Worm (Caenorhabditis elegans) whole organism, L4 larva: ENCODE results near the gene Y49A10A.2.

Experiments used
- F26F4.8 ChIP-seq: fragments of 200-800 bp; sonication (Bioruptor generic); conservative IDR thresholded peaks from 2 replicates; pipeline ENCODE4 v1.3.6; 2022; ENCODE audit warnings: missing genetic modification characterization, missing compliant biosample characterization
- T26A8.4 ChIP-seq: fragments of 200-800 bp; sonication (Bioruptor generic); IDR thresholded peaks from 2 replicates; pipeline ENCODE4 v1.3.6; 2022; ENCODE audit warnings: missing genetic modification characterization, missing compliant biosample characterization
- Y5F2A.4 ChIP-seq: fragments of 200-800 bp; sonication (Bioruptor generic); optimal IDR thresholded peaks from 2 replicates; lab custom pipeline; 2018; ENCODE audit warnings: mild to moderate bottlenecking, missing genetic modification characterization, missing compliant biosample characterization
- ZK337.2 ChIP-seq: fragments of 200-800 bp; sonication (Bioruptor generic); IDR thresholded peaks from 2 replicates; pipeline ENCODE4 v1.3.6; 2022; ENCODE audit warnings: missing genetic modification reagents, missing genetic modification characterization, missing compliant biosample characterization
- ZK546.5 ChIP-seq, 2 experiments: sonication (generic microtip); optimal IDR thresholded peaks; 2 replicates each; lab custom pipeline; 2017; ENCODE audit warnings: missing biosample characterization in 2 of 2, missing genetic modification characterization in 2 of 2
- aha-1 ChIP-seq: fragments of 150-350 bp; peaks from one replicate; lab custom pipeline; 2014; ENCODE audit warnings: missing biosample characterization, missing genetic modification characterization
- aly-2 ChIP-seq: sonication (generic microtip); optimal IDR thresholded peaks from 2 replicates; lab custom pipeline; 2018; ENCODE audit warnings: missing biosample characterization, missing genetic modification characterization
- attf-4 ChIP-seq: sonication (generic microtip); optimal IDR thresholded peaks from 3 replicates; lab custom pipeline; 2017; ENCODE audit warnings: missing biosample characterization, missing genetic modification characterization
- ceh-32 ChIP-seq: sonication (generic microtip); optimal IDR thresholded peaks from 2 replicates; lab custom pipeline; 2016; ENCODE audit warnings: mild to moderate bottlenecking, missing genetic modification characterization, missing compliant biosample characterization; ENCODE audit not compliant: poor library complexity
- daf-16 ChIP-seq, 3 experiments: sonication (generic microtip); optimal IDR thresholded peaks; 2 replicates each; lab custom pipeline; 2016 to 2017; ENCODE audit warnings: missing genetic modification characterization in 3 of 3, missing genetic modification reagents in 3 of 3, mild to moderate bottlenecking in 2 of 3, missing compliant biosample characterization in 2 of 3, missing biosample characterization in 1 of 3, moderate library complexity in 1 of 3
- dmd-6 ChIP-seq: fragments of 200-800 bp; sonication (Bioruptor generic); IDR thresholded peaks from 2 replicates; pipeline ENCODE4 v1.3.6; 2022; ENCODE audit warnings: missing genetic modification reagents, missing genetic modification characterization, missing compliant biosample characterization
- dmd-8 ChIP-seq: fragments of 200-800 bp; sonication (Bioruptor generic); IDR thresholded peaks from 2 replicates; pipeline ENCODE4 v1.3.6; 2022; ENCODE audit warnings: missing genetic modification characterization, missing compliant biosample characterization
- dmd-9 ChIP-seq: fragments of 200-800 bp; sonication (Bioruptor generic); IDR thresholded peaks from 2 replicates; pipeline ENCODE4 v1.3.6; 2022; ENCODE audit warnings: missing genetic modification reagents, missing genetic modification characterization, missing compliant biosample characterization
- duxl-1 ChIP-seq: sonication (generic microtip); optimal IDR thresholded peaks from 2 replicates; lab custom pipeline; 2016; ENCODE audit warnings: mild to moderate bottlenecking, missing genetic modification characterization, moderate library complexity, missing compliant biosample characterization; ENCODE audit not compliant: poor library complexity
- egl-27 ChIP-seq: sonication (generic microtip); optimal IDR thresholded peaks from 3 replicates; lab custom pipeline; 2017; ENCODE audit warnings: missing biosample characterization, missing genetic modification reagents, missing genetic modification characterization
- fkh-10 ChIP-seq: fragments of 150-350 bp; optimal IDR thresholded peaks from 2 replicates; lab custom pipeline; 2014; ENCODE audit warnings: missing biosample characterization, missing genetic modification reagents, missing genetic modification characterization
- hif-1 ChIP-seq, 2 experiments: sonication (generic microtip); optimal IDR thresholded peaks; 2 replicates each; lab custom pipeline; 2016 to 2017; ENCODE audit warnings: missing compliant biosample characterization in 2 of 2, missing genetic modification characterization in 2 of 2, missing genetic modification reagents in 2 of 2, missing genotype in 2 of 2, mild to moderate bottlenecking in 1 of 2
- hmg-1.1 ChIP-seq: fragments of 200-800 bp; sonication (Bioruptor generic); IDR thresholded peaks from 2 replicates; pipeline ENCODE4 v1.3.6; 2022; ENCODE audit warnings: missing genetic modification reagents, missing genetic modification characterization, missing compliant biosample characterization
- jun-1 ChIP-seq: fragments of 150-350 bp; optimal IDR thresholded peaks from 2 replicates; lab custom pipeline; 2014; ENCODE audit warnings: missing biosample characterization, missing genetic modification reagents, missing genetic modification characterization
- lin-13 ChIP-seq: fragments of 150-350 bp; optimal IDR thresholded peaks from 2 replicates; lab custom pipeline; 2014; ENCODE audit warnings: missing biosample characterization, missing genetic modification reagents, missing genetic modification characterization
- lin-38 ChIP-seq: fragments of 200-800 bp; sonication (Bioruptor generic); IDR thresholded peaks from 2 replicates; pipeline ENCODE4 v1.3.6; 2022; ENCODE audit warnings: missing genetic modification reagents, missing genetic modification characterization, missing compliant biosample characterization
- lir-3 ChIP-seq: sonication (generic microtip); optimal IDR thresholded peaks from 2 replicates; lab custom pipeline; 2016; ENCODE audit warnings: mild to moderate bottlenecking, missing genetic modification characterization, missing compliant biosample characterization
- lsy-2 ChIP-seq, 2 experiments: fragments of 150-350 bp in 1 of 2; sonication (generic microtip) in 1 of 2; optimal IDR thresholded peaks; 2 replicates each; lab custom pipeline; 2014 to 2017; ENCODE audit warnings: missing biosample characterization in 2 of 2, missing genetic modification characterization in 2 of 2
- madf-9 ChIP-seq: fragments of 200-800 bp; sonication (Bioruptor generic); conservative IDR thresholded peaks from 2 replicates; pipeline ENCODE4 v1.3.6; 2022; ENCODE audit warnings: missing genetic modification reagents, missing genetic modification characterization, missing compliant biosample characterization
- mdt-29 ChIP-seq: fragments of 200-800 bp; sonication (Bioruptor generic); IDR thresholded peaks from 2 replicates; pipeline ENCODE4 v1.3.6; 2022; ENCODE audit warnings: missing genetic modification reagents, missing genetic modification characterization, missing compliant biosample characterization
- mep-1 ChIP-seq: fragments of 150-350 bp; sonication (generic microtip); optimal IDR thresholded peaks from 3 replicates; lab custom pipeline; 2014; ENCODE audit warnings: missing biosample characterization, missing genetic modification characterization
- mes-2 ChIP-seq: sonication (generic microtip); optimal IDR thresholded peaks from 2 replicates; lab custom pipeline; 2016; ENCODE audit warnings: missing genotype, mild to moderate bottlenecking, missing genetic modification characterization, missing compliant biosample characterization; ENCODE audit not compliant: poor library complexity, severe bottlenecking
- nhr-111 ChIP-seq: fragments of 200-800 bp; sonication (Bioruptor generic); optimal IDR thresholded peaks from 2 replicates; lab custom pipeline; 2018; ENCODE audit warnings: mild to moderate bottlenecking, missing genetic modification characterization, missing compliant biosample characterization
- nhr-28 ChIP-seq: fragments of 150-350 bp; optimal IDR thresholded peaks from 2 replicates; lab custom pipeline; 2014; ENCODE audit warnings: missing biosample characterization, missing genetic modification characterization
- nhr-41 ChIP-seq: fragments of 200-800 bp; sonication (Bioruptor generic); IDR thresholded peaks from 2 replicates; pipeline ENCODE4 v1.3.6; 2022; ENCODE audit warnings: missing genetic modification reagents, missing genetic modification characterization, missing compliant biosample characterization
- nhr-42 ChIP-seq: fragments of 200-800 bp; sonication (Bioruptor generic); IDR thresholded peaks from 2 replicates; pipeline ENCODE4 v1.3.6; 2022; ENCODE audit warnings: missing genetic modification characterization, missing compliant biosample characterization
- nhr-6 ChIP-seq: fragments of 150-350 bp; optimal IDR thresholded peaks from 2 replicates; lab custom pipeline; 2014; ENCODE audit warnings: missing biosample characterization, missing genetic modification characterization
- pha-4 ChIP-seq, 2 experiments: fragments of 150-350 bp in 1 of 2; fragments of 200-800 bp in 1 of 2; sonication (Bioruptor generic) in 1 of 2; IDR thresholded peaks in 1 of 2; optimal IDR thresholded peaks in 1 of 2; 2 replicates each; pipeline versions ENCODE4 v1.3.6 to Lab custom; 2014 to 2022; ENCODE audit warnings: missing genetic modification characterization in 2 of 2, missing genetic modification reagents in 2 of 2, missing biosample characterization in 1 of 2, missing compliant biosample characterization in 1 of 2
- rbr-2 ChIP-seq: sonication (generic microtip); optimal IDR thresholded peaks from 2 replicates; lab custom pipeline; 2016; ENCODE audit warnings: missing genotype, missing genetic modification characterization, missing compliant biosample characterization
- saeg-2 ChIP-seq: fragments of 200-800 bp; sonication (Bioruptor generic); IDR thresholded peaks from 2 replicates; pipeline ENCODE4 v1.3.6; 2022; ENCODE audit warnings: missing genetic modification reagents, missing genetic modification characterization, missing compliant biosample characterization
- snpc-4 ChIP-seq: fragments of 150-350 bp; optimal IDR thresholded peaks from 2 replicates; lab custom pipeline; 2014; ENCODE audit warnings: missing biosample characterization, missing genetic modification characterization
- spr-3 ChIP-seq: fragments of 200-800 bp; sonication (Bioruptor generic); optimal IDR thresholded peaks from 2 replicates; lab custom pipeline; 2018; ENCODE audit warnings: mild to moderate bottlenecking, missing genetic modification characterization, missing compliant biosample characterization
- tra-1 ChIP-seq: fragments of 200-800 bp; sonication (Bioruptor generic); IDR thresholded peaks from 2 replicates; pipeline ENCODE4 v1.3.6; 2022; ENCODE audit warnings: missing genetic modification reagents, missing genetic modification characterization, missing compliant biosample characterization
- unc-130 ChIP-seq: sonication (generic microtip); optimal IDR thresholded peaks from 2 replicates; lab custom pipeline; 2016; ENCODE audit warnings: missing genetic modification reagents, missing genetic modification characterization, missing compliant biosample characterization
- vab-7 ChIP-seq: fragments of 200-800 bp; sonication (Bioruptor generic); IDR thresholded peaks from 2 replicates; pipeline ENCODE4 v1.3.6; 2022; ENCODE audit warnings: missing genetic modification reagents, missing genetic modification characterization, missing compliant biosample characterization
- zag-1 ChIP-seq: fragments of 150-350 bp; optimal IDR thresholded peaks from 2 replicates; lab custom pipeline; 2014; ENCODE audit warnings: missing biosample characterization, missing genetic modification characterization
- zfp-3 ChIP-seq: fragments of 200-800 bp; sonication (Bioruptor generic); conservative IDR thresholded peaks from 2 replicates; pipeline ENCODE4 v1.3.6; 2022; ENCODE audit warnings: missing genetic modification reagents, missing genetic modification characterization, missing compliant biosample characterization
- zip-2 ChIP-seq: fragments of 150-350 bp; optimal IDR thresholded peaks from 2 replicates; lab custom pipeline; 2014; ENCODE audit warnings: missing biosample characterization, missing genetic modification characterization
- ztf-11 ChIP-seq: fragments of 150-350 bp; optimal IDR thresholded peaks from 2 replicates; lab custom pipeline; 2014; ENCODE audit warnings: missing biosample characterization, missing genetic modification characterization
- ztf-7 ChIP-seq: fragments of 150-350 bp; optimal IDR thresholded peaks from 2 replicates; lab custom pipeline; 2014; ENCODE audit warnings: missing biosample characterization, missing genetic modification characterization

The Y49A10A.2 gene

DNA sequence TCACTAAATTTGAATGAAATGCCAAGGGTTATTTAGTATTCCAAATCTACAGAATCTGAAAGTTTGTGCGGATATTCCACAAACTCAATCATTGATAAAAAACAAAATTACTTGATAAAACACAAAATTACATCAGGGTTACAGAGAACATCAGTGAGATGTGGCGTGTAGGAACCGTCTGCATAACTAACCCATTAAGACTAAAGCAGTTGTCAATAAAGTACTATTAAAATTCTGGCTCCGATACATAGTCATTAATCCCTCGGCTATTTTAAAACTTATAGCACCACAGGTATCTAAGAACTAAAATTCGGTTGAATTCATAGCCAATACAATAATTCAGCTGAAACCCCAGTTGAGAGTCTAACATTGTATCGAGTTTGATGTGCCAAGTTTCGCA, 33.7 kb downstream of the Y49A10A.2 start (continued):
- no peak for TF ChIP-seq ZK546.5 (tag; optimal IDR thresholded peaks at IDR 0.05; lab: Kevin White, UChicago)
- TF ChIP-seq lir-3 = no peak
- no peak for TF ChIP-seq ztf-7
- no peak for TF ChIP-seq nhr-41 (GFP tag; lab: Robert Waterston, UW)
- TF ChIP-seq mdt-29 = no peak
- no peak for TF ChIP-seq jun-1
- peak; percentile 79 for TF ChIP-seq aha-1 (tag; lab: Kevin White, UChicago)
- TF ChIP-seq nhr-111 (GFP tag; lab: Kevin White, UChicago) = no peak
- no peak for TF ChIP-seq unc-130
- TF ChIP-seq ceh-32 (tag; lab: Kevin White, UChicago) = no peak
- no peak for TF ChIP-seq aly-2
- TF ChIP-seq lin-38 (GFP tag; lab: Robert Waterston, UW) = peak; percentile 40; the same call in 1 of the 2 replicates
- TF ChIP-seq zag-1 (tag; lab: Kevin White, UChicago) = no peak
- TF ChIP-seq snpc-4 = no peak
- no peak for TF ChIP-seq fkh-10 (GFP tag; lab: Kevin White, UChicago)
- peak; percentile 24; the same call in 1 of the 2 replicates for TF ChIP-seq dmd-6 (GFP tag; lab: Robert Waterston, UW)
- TF ChIP-seq egl-27 = no peak
- TF ChIP-seq dmd-9 = no peak
- no peak for TF ChIP-seq vab-7 (GFP tag; lab: Robert Waterston, UW)
- no peak for TF ChIP-seq F26F4.8
- TF ChIP-seq lsy-2 (tag; optimal IDR thresholded peaks at IDR 0.05; lab: Kevin White, UChicago) = no peak
- peak; percentile 49; the same call in 1 of the 2 replicates for TF ChIP-seq tra-1 (GFP tag; lab: Robert Waterston, UW)
- no peak for TF ChIP-seq ztf-11 (tag; lab: Kevin White, UChicago)
- no peak for TF ChIP-seq madf-9 (GFP tag; lab: Robert Waterston, UW)
- TF ChIP-seq pha-4 (GFP tag; IDR thresholded peaks at IDR 0.05; lab: Robert Waterston, UW) = peak; percentile 31; the same call in 1 of the 2 replicates
- no peak for TF ChIP-seq pha-4 (tag; optimal IDR thresholded peaks at IDR 0.05; lab: Kevin White, UChicago)
- peak; percentile 63 for TF ChIP-seq mep-1 (tag; lab: Kevin White, UChicago)
- no peak for TF ChIP-seq mes-2 (tag; lab: Kevin White, UChicago)
- TF ChIP-seq ZK337.2 (GFP tag; lab: Robert Waterston, UW) = no peak
- no peak for TF ChIP-seq saeg-2 (GFP tag; lab: Robert Waterston, UW)
- no peak for TF ChIP-seq lin-13 (GFP tag; lab: Kevin White, UChicago)
- TF ChIP-seq dmd-8 = no peak
- TF ChIP-seq Y5F2A.4 = no peak
- no peak for TF ChIP-seq zip-2
- peak; percentile 79; the same call in 1 of the 2 replicates for TF ChIP-seq zfp-3 (GFP tag; lab: Robert Waterston, UW)
- no peak for TF ChIP-seq hmg-1.1
- TF ChIP-seq duxl-1 = no peak
- TF ChIP-seq T26A8.4 (GFP tag; lab: Robert Waterston, UW) = 0 out of 2 replicates have a peak, but pooled peaks have one; percentile 29
- TF ChIP-seq nhr-28 (tag; lab: Kevin White, UChicago) = no peak
- no peak for TF ChIP-seq hif-1 (tag; optimal IDR thresholded peaks at IDR 0.05; lab: Kevin White, UChicago)
- no peak for TF ChIP-seq attf-4 (tag; lab: Kevin White, UChicago)
- no peak for TF ChIP-seq nhr-42 (GFP tag; lab: Robert Waterston, UW)

ce11 chrX:10338100-10338499, 34.4 kb downstream of the Y49A10A.2 start, which contains the start of gene cut-5:
TSS of gene cut-5 (minus strand) at chrX:10338200.
- no peak for TF ChIP-seq spr-3
- no peak for TF ChIP-seq rbr-2 (tag; lab: Kevin White, UChicago)
- no peak for TF ChIP-seq daf-16 (GFP tag; optimal IDR thresholded peaks at IDR 0.05; lab: Kevin White, UChicago)
- no peak for TF ChIP-seq daf-16 (tag; optimal IDR thresholded peaks at IDR 0.05; lab: Kevin White, UChicago)
- no peak for TF ChIP-seq nhr-6 (tag; lab: Kevin White, UChicago)
